Worm (Caenorhabditis elegans) whole organism, early embryonic: Measurements from ENCODE around the gene cwp-5.

ENCODE experiments used
- B0310.2 ChIP-seq: sonication (generic microtip); optimal IDR thresholded peaks from 2 replicates; lab custom pipeline; 2016; ENCODE audit warnings: mild to moderate bottlenecking, missing genetic modification characterization, missing compliant biosample characterization
- aly-1 ChIP-seq: sonication (generic microtip); optimal IDR thresholded peaks from 2 replicates; lab custom pipeline; 2016; ENCODE audit warnings: missing genetic modification characterization, missing compliant biosample characterization
- ceh-13 ChIP-seq: fragments of 200-800 bp; sonication (Bioruptor generic); optimal IDR thresholded peaks from 2 replicates; lab custom pipeline; 2018; ENCODE audit warnings: mild to moderate bottlenecking, missing genetic modification characterization, missing compliant biosample characterization
- flt-1 ChIP-seq: fragments of 200-800 bp; sonication (Bioruptor generic); IDR thresholded peaks from 2 replicates; pipeline ENCODE4 v1.3.6; 2022; ENCODE audit warnings: missing genetic modification characterization, missing compliant biosample characterization
- pes-1 ChIP-seq: fragments of 200-800 bp; sonication (Bioruptor generic); IDR thresholded peaks from 2 replicates; pipeline ENCODE4 v1.3.6; 2022; ENCODE audit warnings: missing genetic modification reagents, missing genetic modification characterization, missing compliant biosample characterization
- sea-1 ChIP-seq: fragments of 200-800 bp; sonication (Bioruptor generic); conservative IDR thresholded peaks from 2 replicates; pipeline ENCODE4 v1.3.6; 2022; ENCODE audit warnings: missing genetic modification characterization, missing compliant biosample characterization

ce11 chrX:13237102-13237501 is 47.3 kb upstream of the cwp-5 start, which contains the start of gene K08H2.3:
- TF ChIP-seq aly-1 (no peak), ceh-13 (GFP tag; lab: Kevin White, UChicago) (no peak), flt-1 (no peak), pes-1 (no peak), sea-1 (no peak), B0310.2 (tag; lab: Kevin White, UChicago) (no peak)
